Worm (Caenorhabditis elegans) whole organism, dauer: ENCODE results near the gene rnh-2.

Experiments used
- unc-62 ChIP-seq: sonication (generic microtip); optimal IDR thresholded peaks from 2 replicates; lab custom pipeline; 2017; ENCODE audit warnings: missing biosample characterization, missing genetic modification reagents, missing genetic modification characterization

The rnh-2 gene

ce11 chrII:8498173-8498572 is 18.8 kb upstream of the rnh-2 start:
- TF ChIP-seq unc-62, result no peak

ce11 chrII:8499021-8499420 is 17.9 kb upstream of the rnh-2 start:
- no peak for TF ChIP-seq unc-62

- no peak for TF ChIP-seq unc-62
Observed at ce11 chrII:8504074-8504724, 12.8 kb upstream of the rnh-2 start.

ce11 chrII:8506759-8507158 is 10.2 kb upstream of the rnh-2 start:
- no peak for TF ChIP-seq unc-62

- no peak for TF ChIP-seq unc-62
Observed at ce11 chrII:8508956-8509355, 8.0 kb upstream of the rnh-2 start, which contains the start of gene T13H5.1. TSS of gene T13H5.1 (minus strand) at chrII:8509056.

- no peak for TF ChIP-seq unc-62
Observed at ce11 chrII:8514729-8515128, 2.2 kb upstream of the rnh-2 start, which contains the start of gene ctg-2. TSS of gene ctg-2 (plus strand) at chrII:8515054.

ce11 chrII:8515521-8515920 is 1.4 kb upstream of the rnh-2 start:
- TF ChIP-seq unc-62, result no peak

- TF ChIP-seq unc-62, result no peak
Observed at ce11 chrII:8518210-8518609, 1.3 kb downstream of the rnh-2 start, which contains the start of gene T13H5.8. TSS of gene T13H5.8 (plus strand) at chrII:8518510.

- no peak for TF ChIP-seq unc-62
Observed at ce11 chrII:8520625-8521024, 3.7 kb downstream of the rnh-2 start, which contains the start of gene cht-2. TSS of gene cht-2 (plus strand) at chrII:8520925.

ce11 chrII:8525133-8525736 is 8.3 kb downstream of the rnh-2 start, which contains the start of the genes prp-9 and mrps-18B:
TSS of gene prp-9 (minus strand) at chrII:8525396.
TSS of gene mrps-18B (plus strand) at chrII:8525681.
- no peak for TF ChIP-seq unc-62

ce11 chrII:8529176-8529698 is 12.3 kb downstream of the rnh-2 start:
- TF ChIP-seq unc-62, result no peak

- no peak for TF ChIP-seq unc-62
Observed at ce11 chrII:8531181-8531759, 14.3 kb downstream of the rnh-2 start, which contains the start of gene gldi-7. TSS of gene gldi-7 (minus strand) at chrII:8531222.

ce11 chrII:8532015-8532414 is 15.1 kb downstream of the rnh-2 start:
- TF ChIP-seq unc-62, result no peak

- no peak for TF ChIP-seq unc-62
Observed at ce11 chrII:8536060-8536459, 19.1 kb downstream of the rnh-2 start, which contains the start of gene W01C9.2. TSS of gene W01C9.2 (plus strand) at chrII:8536360.

- no peak for TF ChIP-seq unc-62
Observed at ce11 chrII:8540412-8540811, 23.5 kb downstream of the rnh-2 start, which contains the start of gene pqn-73. TSS of gene pqn-73 (plus strand) at chrII:8540712.

ce11 chrII:8545315-8545714 is 28.4 kb downstream of the rnh-2 start, which contains the start of gene decr-1.2:
TSS of gene decr-1.2 (plus strand) at chrII:8545615.
- no peak for TF ChIP-seq unc-62

- TF ChIP-seq unc-62, result no peak
Observed at ce11 chrII:8546975-8547374, 30.0 kb downstream of the rnh-2 start.
